Fruit fly (Drosophila melanogaster): ENCODE measurements around the gene Aasdh.

The Aasdh gene

dm6 chr2L:8449358-8449757 is at the start of gene Aasdh:
Gene Aasdh (minus strand): TSS chr2L:8449576.
- TF ChIP-seq noc (tag; optimal IDR thresholded peaks at IDR 0.05) = no peak

dm6 chr2L:8496269-8496668 is 46.9 kb upstream of the Aasdh start, which contains the start of gene Bace:
Gene Bace (minus strand): TSS chr2L:8496307.
- TF ChIP-seq noc (tag; optimal IDR thresholded peaks at IDR 0.05) = no peak

dm6 chr2L:8490439-8490838 is 41.1 kb upstream of the Aasdh start, which contains the start of gene CG43400:
Gene CG43400 (plus strand): TSS chr2L:8490739.
- TF ChIP-seq noc (tag; optimal IDR thresholded peaks at IDR 0.05) = no peak

dm6 chr2L:8488735-8489134 is 39.4 kb upstream of the Aasdh start, which contains the start of gene CG13088:
Gene CG13088 (plus strand): TSS chr2L:8488981.
- no peak for TF ChIP-seq noc (tag; optimal IDR thresholded peaks at IDR 0.05)

- TF ChIP-seq noc (tag; optimal IDR thresholded peaks at IDR 0.05) = no peak
Observed at dm6 chr2L:8485562-8485961, 36.2 kb upstream of the Aasdh start.

dm6 chr2L:8481623-8482424 is 32.4 kb upstream of the Aasdh start, which contains the start of gene CG43796:
Gene CG43796 (plus strand): TSS chr2L:8482374.
- no peak for TF ChIP-seq noc (tag; optimal IDR thresholded peaks at IDR 0.05)

dm6 chr2L:8480825-8481224 is 31.4 kb upstream of the Aasdh start:
- peak; percentile 3 for TF ChIP-seq noc (tag; optimal IDR thresholded peaks at IDR 0.05)

dm6 chr2L:8478911-8479706 is 29.7 kb upstream of the Aasdh start:
- no peak for TF ChIP-seq noc (tag; optimal IDR thresholded peaks at IDR 0.05)

dm6 chr2L:8478379-8478778 is 29.0 kb upstream of the Aasdh start:
- TF ChIP-seq noc (tag; optimal IDR thresholded peaks at IDR 0.05) = no peak

dm6 chr2L:8477971-8478370 is 28.6 kb upstream of the Aasdh start:
- no peak for TF ChIP-seq noc (tag; optimal IDR thresholded peaks at IDR 0.05)

dm6 chr2L:8477049-8477448 is 27.7 kb upstream of the Aasdh start, which contains the start of gene CheA29a:
Gene CheA29a (plus strand): TSS chr2L:8477349.
- TF ChIP-seq noc (tag; optimal IDR thresholded peaks at IDR 0.05) = no peak

- no peak for TF ChIP-seq noc (tag; optimal IDR thresholded peaks at IDR 0.05)
Observed at dm6 chr2L:8473448-8473847, 24.1 kb upstream of the Aasdh start.

dm6 chr2L:8471667-8472066 is 22.3 kb upstream of the Aasdh start:
- no peak for TF ChIP-seq noc (tag; optimal IDR thresholded peaks at IDR 0.05)

dm6 chr2L:8468929-8469681 is 19.7 kb upstream of the Aasdh start:
- no peak for TF ChIP-seq noc (tag; optimal IDR thresholded peaks at IDR 0.05)

dm6 chr2L:8466643-8467042 is 17.3 kb upstream of the Aasdh start, which contains the start of gene dachs:
Gene dachs (plus strand): TSS chr2L:8466817.
- TF ChIP-seq noc (tag; optimal IDR thresholded peaks at IDR 0.05) = no peak

dm6 chr2L:8464107-8464582 is 14.8 kb upstream of the Aasdh start, which contains the start of gene prg:
Gene prg (plus strand): TSS chr2L:8464488.
- peak; percentile 34 for TF ChIP-seq noc (tag; optimal IDR thresholded peaks at IDR 0.05)

All from whole organism, larva.